Worm (Caenorhabditis elegans) whole organism, L3 larva: ENCODE data around the gene far-2.

Source experiments
- ZK546.5 ChIP-seq: sonication (generic microtip); optimal IDR thresholded peaks from 2 replicates; lab custom pipeline; 2017; ENCODE audit warnings: missing biosample characterization, missing genetic modification characterization
- aly-2 ChIP-seq: fragments of 150-350 bp; optimal IDR thresholded peaks from 2 replicates; lab custom pipeline; 2014; ENCODE audit warnings: missing biosample characterization, missing genetic modification characterization
- ama-1 ChIP-seq: fragments of 150-350 bp; optimal IDR thresholded peaks from 2 replicates; lab custom pipeline; 2018
- ceh-82 ChIP-seq: fragments of 150-350 bp; optimal IDR thresholded peaks from 2 replicates; lab custom pipeline; 2014; ENCODE audit warnings: missing biosample characterization, missing genetic modification characterization
- ceh-9 ChIP-seq: sonication (generic microtip); optimal IDR thresholded peaks from 2 replicates; lab custom pipeline; 2018; ENCODE audit warnings: missing biosample characterization, missing genetic modification characterization
- daf-12 ChIP-seq: fragments of 150-350 bp; optimal IDR thresholded peaks from 2 replicates; lab custom pipeline; 2014; ENCODE audit warnings: missing biosample characterization, missing genetic modification reagents, missing genetic modification characterization
- egl-27 ChIP-seq: sonication (generic microtip); optimal IDR thresholded peaks from 4 replicates; lab custom pipeline; 2017; ENCODE audit warnings: missing biosample characterization, missing genetic modification reagents, missing genetic modification characterization
- egl-5 ChIP-seq: fragments of 150-350 bp; optimal IDR thresholded peaks from 2 replicates; lab custom pipeline; 2017; ENCODE audit warnings: missing biosample characterization, missing genetic modification reagents, missing genetic modification characterization, inconsistent platforms
- elt-2 ChIP-seq: sonication (generic microtip); optimal IDR thresholded peaks from 2 replicates; lab custom pipeline; 2016; ENCODE audit warnings: missing genetic modification reagents, mild to moderate bottlenecking, missing genetic modification characterization, missing compliant biosample characterization
- eor-1 ChIP-seq, 2 experiments: fragments of 150-350 bp; optimal IDR thresholded peaks; 2 replicates each; lab custom pipeline; 2014 to 2018; ENCODE audit warnings: missing biosample characterization in 2 of 2, missing genetic modification characterization in 2 of 2
- fkh-10 ChIP-seq: sonication (generic microtip); optimal IDR thresholded peaks from 2 replicates; lab custom pipeline; 2017; ENCODE audit warnings: missing biosample characterization, missing genetic modification reagents, missing genetic modification characterization
- fkh-2 ChIP-seq: fragments of 150-350 bp; optimal IDR thresholded peaks from 2 replicates; lab custom pipeline; 2014; ENCODE audit warnings: missing biosample characterization, missing genetic modification reagents, missing genetic modification characterization
- fos-1 ChIP-seq: fragments of 150-350 bp; optimal IDR thresholded peaks from 2 replicates; lab custom pipeline; 2014; ENCODE audit warnings: missing biosample characterization, missing genetic modification characterization
- hmg-11 ChIP-seq: sonication (generic microtip); optimal IDR thresholded peaks from 2 replicates; lab custom pipeline; 2016; ENCODE audit warnings: missing genetic modification characterization, missing compliant biosample characterization
- jun-1 ChIP-seq: fragments of 150-350 bp; optimal IDR thresholded peaks from 2 replicates; lab custom pipeline; 2014; ENCODE audit warnings: missing biosample characterization, missing genetic modification reagents, missing genetic modification characterization
- lin-15B ChIP-seq: fragments of 150-350 bp; optimal IDR thresholded peaks from 2 replicates; lab custom pipeline; 2014; ENCODE audit warnings: missing biosample characterization, missing genetic modification characterization
- lin-39 ChIP-seq: fragments of 150-350 bp; optimal IDR thresholded peaks from 2 replicates; lab custom pipeline; 2018; ENCODE audit warnings: missing biosample characterization, missing genetic modification reagents, missing genetic modification characterization
- lsy-12 ChIP-seq: sonication (generic microtip); optimal IDR thresholded peaks from 2 replicates; lab custom pipeline; 2016; ENCODE audit warnings: mild to moderate bottlenecking, missing genetic modification characterization, missing compliant biosample characterization
- mdl-1 ChIP-seq: fragments of 150-350 bp; optimal IDR thresholded peaks from 2 replicates; lab custom pipeline; 2014; ENCODE audit warnings: missing biosample characterization, missing genetic modification characterization
- nfya-1 ChIP-seq: sonication (generic microtip); optimal IDR thresholded peaks from 2 replicates; lab custom pipeline; 2017; ENCODE audit warnings: missing genetic modification characterization, mild to moderate bottlenecking, missing compliant biosample characterization, antibody characterized with exemption, moderate library complexity; ENCODE audit not compliant: insufficient read depth
- nhr-11 ChIP-seq: fragments of 150-350 bp; optimal IDR thresholded peaks from 2 replicates; lab custom pipeline; 2014; ENCODE audit warnings: missing biosample characterization, missing genetic modification characterization
- nhr-12 ChIP-seq: fragments of 150-350 bp; optimal IDR thresholded peaks from 2 replicates; lab custom pipeline; 2014; ENCODE audit warnings: missing biosample characterization, missing genetic modification characterization
- nhr-23 ChIP-seq: fragments of 150-350 bp; optimal IDR thresholded peaks from 2 replicates; lab custom pipeline; 2014; ENCODE audit warnings: missing biosample characterization, missing genetic modification reagents, missing genetic modification characterization
- nhr-237 ChIP-seq: fragments of 150-350 bp; optimal IDR thresholded peaks from 2 replicates; lab custom pipeline; 2014; ENCODE audit warnings: missing biosample characterization, missing genetic modification characterization
- nhr-28 ChIP-seq: fragments of 150-350 bp; optimal IDR thresholded peaks from 2 replicates; lab custom pipeline; 2014; ENCODE audit warnings: missing biosample characterization, missing genetic modification characterization
- nhr-43 ChIP-seq: sonication (generic microtip); optimal IDR thresholded peaks from 2 replicates; lab custom pipeline; 2016; ENCODE audit warnings: mild to moderate bottlenecking, missing genetic modification characterization, missing compliant biosample characterization; ENCODE audit not compliant: poor library complexity, severe bottlenecking
- nhr-67 ChIP-seq: fragments of 150-350 bp; optimal IDR thresholded peaks from 2 replicates; lab custom pipeline; 2014; ENCODE audit warnings: missing biosample characterization, missing genetic modification characterization
- pha-4 ChIP-seq: fragments of 150-350 bp; optimal IDR thresholded peaks from 2 replicates; lab custom pipeline; 2014; ENCODE audit warnings: missing biosample characterization, missing genetic modification reagents, missing genetic modification characterization
- pqm-1 ChIP-seq: fragments of 150-350 bp; optimal IDR thresholded peaks from 2 replicates; lab custom pipeline; 2017; ENCODE audit warnings: missing biosample characterization, missing genetic modification characterization, inconsistent platforms
- sea-2 ChIP-seq: fragments of 150-350 bp; sonication (generic microtip); optimal IDR thresholded peaks from 4 replicates; lab custom pipeline; 2014; ENCODE audit warnings: missing biosample characterization, missing genetic modification reagents, missing genetic modification characterization
- skn-1 ChIP-seq: fragments of 150-350 bp; optimal IDR thresholded peaks from 2 replicates; lab custom pipeline; 2014; ENCODE audit warnings: missing biosample characterization, missing genetic modification characterization
- snpc-4 ChIP-seq: fragments of 150-350 bp; optimal IDR thresholded peaks from 2 replicates; lab custom pipeline; 2014; ENCODE audit warnings: missing biosample characterization, missing genetic modification characterization
- tbx-2 ChIP-seq: sonication (generic microtip); optimal IDR thresholded peaks from 2 replicates; lab custom pipeline; 2016; ENCODE audit warnings: mild to moderate bottlenecking, missing genetic modification characterization, missing compliant biosample characterization
- unc-39 ChIP-seq: sonication (generic microtip); optimal IDR thresholded peaks from 4 replicates; lab custom pipeline; 2017; ENCODE audit warnings: missing biosample characterization, missing genetic modification characterization
- unc-62 ChIP-seq: fragments of 150-350 bp; sonication (generic microtip); optimal IDR thresholded peaks from 4 replicates; lab custom pipeline; 2014; ENCODE audit warnings: missing biosample characterization, missing genetic modification reagents, missing genetic modification characterization
- zag-1 ChIP-seq: fragments of 150-350 bp; optimal IDR thresholded peaks from 2 replicates; lab custom pipeline; 2014; ENCODE audit warnings: missing biosample characterization, missing genetic modification characterization
- ztf-11 ChIP-seq: fragments of 150-350 bp; optimal IDR thresholded peaks from 2 replicates; lab custom pipeline; 2014; ENCODE audit warnings: missing biosample characterization, missing genetic modification characterization
- ztf-4 ChIP-seq: fragments of 150-350 bp; optimal IDR thresholded peaks from 2 replicates; lab custom pipeline; 2014; ENCODE audit warnings: missing biosample characterization, missing genetic modification characterization

Gene far-2

ce11 chrIII:9114649-9115048, 33.0 kb downstream of the far-2 start, which contains the start of gene ZK512.1:
Gene ZK512.1, plus strand, starts transcription at chrIII:9114949.
- TF ChIP-seq lsy-12 (tag; lab: Kevin White, UChicago), result no peak
- TF ChIP-seq ZK546.5 (tag; lab: Kevin White, UChicago), result no peak
- no peak for TF ChIP-seq nhr-12
- TF ChIP-seq nfya-1 (tag; lab: Kevin White, UChicago), result no peak
- TF ChIP-seq nhr-28 (tag; lab: Kevin White, UChicago), result no peak
- no peak for TF ChIP-seq ceh-9 (tag; lab: Kevin White, UChicago)
- no peak for TF ChIP-seq nhr-23 (tag; lab: Kevin White, UChicago)
- TF ChIP-seq ztf-4, result no peak
- TF ChIP-seq pha-4 (tag; lab: Kevin White, UChicago), result no peak

ce11 chrIII:9115745-9116144, 34.1 kb downstream of the far-2 start:
- TF ChIP-seq nhr-11 (tag; lab: Kevin White, UChicago), result no peak
- no peak for TF ChIP-seq nhr-23 (tag; lab: Kevin White, UChicago)
- no peak for TF ChIP-seq nhr-43 (tag; lab: Kevin White, UChicago)
- TF ChIP-seq nhr-237, result no peak
- TF ChIP-seq ama-1, result no peak
- TF ChIP-seq lin-15B, result no peak
- no peak for TF ChIP-seq ztf-11 (tag; lab: Kevin White, UChicago)
- no peak for TF ChIP-seq jun-1 (tag; lab: Kevin White, UChicago)
- no peak for TF ChIP-seq nhr-67 (tag; lab: Kevin White, UChicago)
- TF ChIP-seq, all 47 proteins: peak for 0

ce11 chrIII:9118314-9118850, 36.8 kb downstream of the far-2 start, which contains the start of gene grl-11:
Gene grl-11, minus strand, starts transcription at chrIII:9118364.
- no peak for TF ChIP-seq nhr-23 (tag; lab: Kevin White, UChicago)
- no peak for TF ChIP-seq pha-4 (tag; lab: Kevin White, UChicago)
- TF ChIP-seq ztf-11 (tag; lab: Kevin White, UChicago), result no peak
- no peak for TF ChIP-seq jun-1 (tag; lab: Kevin White, UChicago)
- no peak for TF ChIP-seq ceh-9 (tag; lab: Kevin White, UChicago)
- TF ChIP-seq mdl-1, result no peak
- no peak for TF ChIP-seq unc-62 (GFP tag; lab: Kevin White, UChicago)
- TF ChIP-seq egl-5 (tag; lab: Kevin White, UChicago), result no peak
- TF ChIP-seq pqm-1 (tag; lab: Kevin White, UChicago), result no peak
- no peak for TF ChIP-seq nfya-1 (tag; lab: Kevin White, UChicago)
- no peak for TF ChIP-seq nhr-43 (tag; lab: Kevin White, UChicago)
- no peak for TF ChIP-seq fkh-2 (tag; lab: Kevin White, UChicago)
- no peak for TF ChIP-seq zag-1 (tag; lab: Kevin White, UChicago)
- no peak for TF ChIP-seq fos-1
- no peak for TF ChIP-seq lin-39 (tag; lab: Kevin White, UChicago)
- TF ChIP-seq lin-15B, result no peak
- TF ChIP-seq ceh-82, result no peak
- TF ChIP-seq elt-2 (tag; lab: Kevin White, UChicago), result no peak

ce11 chrIII:9118921-9119606, 37.4 kb downstream of the far-2 start, which contains the start of gene ced-11:
Gene ced-11, plus strand, starts transcription at chrIII:9119556.
- TF ChIP-seq lsy-12 (tag; lab: Kevin White, UChicago) (no peak), elt-2 (tag; lab: Kevin White, UChicago) (no peak), lin-39 (tag; lab: Kevin White, UChicago) (no peak), nfya-1 (tag; lab: Kevin White, UChicago) (no peak), ama-1 (no peak), ZK546.5 (tag; lab: Kevin White, UChicago) (no peak), tbx-2 (no peak), nhr-28 (tag; lab: Kevin White, UChicago) (no peak), ceh-9 (tag; lab: Kevin White, UChicago) (no peak), snpc-4 (tag; lab: Kevin White, UChicago) (no peak), nhr-12 (no peak), fkh-10 (no peak), nhr-43 (tag; lab: Kevin White, UChicago) (no peak), jun-1 (tag; lab: Kevin White, UChicago) (no peak)

ce11 chrIII:9125789-9126304, 44.2 kb downstream of the far-2 start, which contains the start of gene sec-16A.1:
Gene sec-16A.1, plus strand, starts transcription at chrIII:9125839.
- TF ChIP-seq aly-2 (no peak), skn-1 (tag; lab: Kevin White, UChicago) (no peak), fkh-2 (tag; lab: Kevin White, UChicago) (no peak), eor-1 (tag; optimal IDR thresholded peaks at IDR 0.05; lab: Kevin White, UChicago) (no peak), nhr-43 (tag; lab: Kevin White, UChicago) (peak; percentile 40), fkh-10 (no peak), unc-62 (GFP tag; lab: Kevin White, UChicago) (no peak), ztf-11 (tag; lab: Kevin White, UChicago) (no peak), sea-2 (GFP tag; lab: Kevin White, UChicago) (no peak), unc-39 (tag; lab: Kevin White, UChicago) (no peak), nhr-23 (tag; lab: Kevin White, UChicago) (peak; percentile 82), elt-2 (tag; lab: Kevin White, UChicago) (peak; percentile 27), nhr-237 (no peak), ceh-9 (tag; lab: Kevin White, UChicago) (no peak), ceh-82 (no peak), fos-1 (no peak), lsy-12 (tag; lab: Kevin White, UChicago) (no peak), hmg-11 (tag; lab: Kevin White, UChicago) (peak; percentile 11), egl-27 (tag; lab: Kevin White, UChicago) (no peak), daf-12 (tag; lab: Kevin White, UChicago) (no peak), ama-1 (no peak), ztf-4 (no peak), nhr-12 (no peak)
